Fruit fly (Drosophila melanogaster): Measurements from ENCODE around the gene EMC4.

Gene EMC4

DNA sequence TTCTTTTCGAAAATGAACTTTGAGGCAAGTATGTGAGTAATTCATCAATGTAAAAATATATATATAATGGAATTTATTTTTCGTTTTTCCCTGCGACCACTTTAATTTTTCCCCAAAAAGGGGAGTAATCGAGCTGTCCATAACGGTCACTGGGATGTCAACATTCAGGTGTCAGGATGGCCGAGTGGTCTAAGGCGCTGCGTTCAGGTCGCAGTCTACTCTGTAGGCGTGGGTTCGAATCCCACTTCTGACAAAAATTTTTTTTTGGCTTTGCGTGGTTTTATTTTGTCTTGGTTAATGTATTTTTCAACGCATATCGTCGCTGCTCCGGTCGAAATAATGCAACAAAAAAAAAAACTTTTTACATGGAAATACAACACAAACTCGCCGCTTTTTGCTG lies 24.9 kb downstream of the EMC4 start (continued):
- TF ChIP-seq hb (GFP tag; IDR thresholded peaks at IDR 0.05; ENCODE audit: partially characterized antibody) (peak; percentile 77; the same call in 2 of the 3 replicates), zen (tag; optimal IDR thresholded peaks at IDR 0.05) (no peak), fd102C (GFP tag; optimal IDR thresholded peaks at IDR 0.05) (no peak), cg (GFP tag; optimal IDR thresholded peaks at IDR 0.05) (no peak), CG10274 (GFP tag; optimal IDR thresholded peaks at IDR 0.05) (no peak), unc-4 (GFP tag; IDR thresholded peaks at IDR 0.05; ENCODE audit: partially characterized antibody) (peak; percentile 13; the same call in 1 of the 2 replicates), Stat92E (GFP tag; optimal IDR thresholded peaks at IDR 0.05) (no peak), ttk (GFP tag; IDR thresholded peaks at IDR 0.05) (no peak), sim (GFP tag; IDR thresholded peaks at IDR 0.05) (no peak), Scr (GFP tag; IDR thresholded peaks at IDR 0.05; ENCODE audit: partially characterized antibody) (peak; percentile 67), TFAM (GFP tag; optimal IDR thresholded peaks at IDR 0.05) (no peak), nerfin-2 (GFP tag; IDR thresholded peaks at IDR 0.05; ENCODE audit: partially characterized antibody) (peak; percentile 82), zfh2 (GFP tag; optimal IDR thresholded peaks at IDR 0.05) (no peak), hkb (optimal IDR thresholded peaks at IDR 0.05) (peak; percentile 23), hkb (GFP tag; IDR thresholded peaks at IDR 0.05) (no peak), CG14667 (GFP tag; IDR thresholded peaks at IDR 0.05) (no peak), CG18262 (tag; optimal IDR thresholded peaks at IDR 0.05) (no peak), vnd (GFP tag; IDR thresholded peaks at IDR 0.05; ENCODE audit: partially characterized antibody) (peak; percentile 64; the same call in 2 of the 3 replicates), CG4730 (GFP tag; IDR thresholded peaks at IDR 0.05) (no peak), ham (GFP tag; IDR thresholded peaks at IDR 0.05) (no peak), fd64A (GFP tag; optimal IDR thresholded peaks at IDR 0.05) (no peak), pzg (GFP tag; optimal IDR thresholded peaks at IDR 0.05) (no peak), ATbp (GFP tag; optimal IDR thresholded peaks at IDR 0.05) (no peak), Doc3 (GFP tag; IDR thresholded peaks at IDR 0.05; ENCODE audit: partially characterized antibody) (no peak), CG2120 (GFP tag; optimal IDR thresholded peaks at IDR 0.05) (no peak), odd (GFP tag; optimal IDR thresholded peaks at IDR 0.05) (no peak), ERR (GFP tag; optimal IDR thresholded peaks at IDR 0.05) (no peak), CG13287 (GFP tag; IDR thresholded peaks at IDR 0.05; ENCODE audit: partially characterized antibody) (no peak), CG7839 (tag; optimal IDR thresholded peaks at IDR 0.05) (no peak), ind (GFP tag; optimal IDR thresholded peaks at IDR 0.05) (no peak), dmrt11E (tag; optimal IDR thresholded peaks at IDR 0.05) (no peak), dm (GFP tag; optimal IDR thresholded peaks at IDR 0.05) (no peak), CG6791 (GFP tag; IDR thresholded peaks at IDR 0.05; ENCODE audit: partially characterized antibody) (peak; percentile 93), CG6254 (GFP tag; optimal IDR thresholded peaks at IDR 0.05) (peak; percentile 39), Atf-2 (GFP tag; optimal IDR thresholded peaks at IDR 0.05) (no peak), CG1647 (GFP tag; optimal IDR thresholded peaks at IDR 0.05) (no peak), HLH4C (GFP tag; IDR thresholded peaks at IDR 0.05; ENCODE audit: partially characterized antibody) (peak; percentile 74)

DNA sequence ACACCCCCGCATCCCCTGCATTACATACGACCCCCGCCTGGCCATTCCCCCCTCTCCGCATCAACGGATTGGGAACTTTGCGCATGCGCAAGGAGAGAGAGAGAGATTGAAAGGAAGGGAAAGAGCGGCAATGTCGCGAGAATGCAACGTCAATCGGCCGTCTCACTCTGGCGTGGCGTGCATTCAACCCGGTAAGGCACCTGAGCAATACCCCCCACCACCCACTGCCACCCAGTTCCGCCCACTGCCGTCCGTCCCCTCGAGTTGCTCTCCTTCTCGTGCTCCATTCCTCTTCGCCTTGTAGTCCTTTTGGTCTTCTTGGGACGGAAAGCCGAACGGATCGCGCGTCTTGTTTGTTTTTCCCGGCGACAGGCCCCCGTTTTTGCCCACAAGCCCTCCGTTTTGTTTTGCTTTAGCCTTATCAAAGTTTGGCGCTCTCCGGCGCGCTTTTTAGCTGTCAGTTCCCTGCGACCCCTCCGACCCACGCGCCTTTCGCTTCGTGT lies 28.3 kb downstream of the EMC4 start:
- TF ChIP-seq CG10366 (GFP tag; IDR thresholded peaks at IDR 0.05) = no peak
- TF ChIP-seq CG10959 (GFP tag; IDR thresholded peaks at IDR 0.05) = no peak
- TF ChIP-seq Lim3 (GFP tag; IDR thresholded peaks at IDR 0.05) = no peak
- no peak for TF ChIP-seq CG7745 (tag; optimal IDR thresholded peaks at IDR 0.05)
- TF ChIP-seq Chrac-16 (GFP tag; optimal IDR thresholded peaks at IDR 0.05) = no peak
- TF ChIP-seq dpn (GFP tag; optimal IDR thresholded peaks at IDR 0.05) = no peak
- no peak for TF ChIP-seq CG11560 (tag; IDR thresholded peaks at IDR 0.05)
- TF ChIP-seq CG7357 (GFP tag; IDR thresholded peaks at IDR 0.05) = no peak
- no peak for TF ChIP-seq slou (GFP tag; optimal IDR thresholded peaks at IDR 0.05)
- no peak for TF ChIP-seq tx (GFP tag; optimal IDR thresholded peaks at IDR 0.05)
- TF ChIP-seq CG9817 (tag; optimal IDR thresholded peaks at IDR 0.05) = no peak
- no peak for TF ChIP-seq dmrt99B (tag; optimal IDR thresholded peaks at IDR 0.05)
- TF ChIP-seq CG6272 (GFP tag; IDR thresholded peaks at IDR 0.05) = no peak
- TF ChIP-seq Meics (GFP tag; optimal IDR thresholded peaks at IDR 0.05) = no peak
- no peak for TF ChIP-seq H2.0 (GFP tag; IDR thresholded peaks at IDR 0.05)
- no peak for TF ChIP-seq Dip2 (GFP tag; IDR thresholded peaks at IDR 0.05)
